Worm (Caenorhabditis elegans) whole organism, early embryonic: Measurements from ENCODE around the gene pyc-1.

Experiments used
- B0310.2 ChIP-seq: sonication (generic microtip); optimal IDR thresholded peaks from 2 replicates; lab custom pipeline; 2016; ENCODE audit warnings: mild to moderate bottlenecking, missing genetic modification characterization, missing compliant biosample characterization
- F13C5.2 ChIP-seq: sonication (generic microtip); optimal IDR thresholded peaks from 2 replicates; lab custom pipeline; 2017; ENCODE audit warnings: mild to moderate bottlenecking, missing genetic modification characterization, inconsistent platforms, missing compliant biosample characterization
- aly-1 ChIP-seq: sonication (generic microtip); optimal IDR thresholded peaks from 2 replicates; lab custom pipeline; 2016; ENCODE audit warnings: missing genetic modification characterization, missing compliant biosample characterization
- ama-1 ChIP-seq: fragments of 150-350 bp; optimal IDR thresholded peaks from 2 replicates; lab custom pipeline; 2014
- ceh-13 ChIP-seq: fragments of 200-800 bp; sonication (Bioruptor generic); optimal IDR thresholded peaks from 2 replicates; lab custom pipeline; 2018; ENCODE audit warnings: mild to moderate bottlenecking, missing genetic modification characterization, missing compliant biosample characterization
- ceh-36 ChIP-seq: sonication (generic microtip); optimal IDR thresholded peaks from 2 replicates; lab custom pipeline; 2016; ENCODE audit warnings: missing genetic modification characterization, inconsistent platforms, missing compliant biosample characterization
- ets-7 ChIP-seq: sonication (generic microtip); optimal IDR thresholded peaks from 2 replicates; lab custom pipeline; 2016; ENCODE audit warnings: missing genotype, missing genetic modification characterization, missing compliant biosample characterization
- flt-1 ChIP-seq: fragments of 200-800 bp; sonication (Bioruptor generic); IDR thresholded peaks from 2 replicates; pipeline ENCODE4 v1.3.6; 2022; ENCODE audit warnings: missing genetic modification characterization, missing compliant biosample characterization
- hmbx-1 ChIP-seq: sonication (generic microtip); optimal IDR thresholded peaks from 2 replicates; lab custom pipeline; 2016; ENCODE audit warnings: mild to moderate bottlenecking, missing genetic modification characterization, missing compliant biosample characterization
- hmg-4 ChIP-seq: fragments of 200-800 bp; sonication (Bioruptor generic); optimal IDR thresholded peaks from 2 replicates; lab custom pipeline; 2018; ENCODE audit warnings: mild to moderate bottlenecking, missing genetic modification characterization, missing compliant biosample characterization
- hnd-1 ChIP-seq: sonication (generic microtip); optimal IDR thresholded peaks from 2 replicates; lab custom pipeline; 2016; ENCODE audit warnings: missing genetic modification characterization, missing compliant biosample characterization
- pes-1 ChIP-seq: fragments of 200-800 bp; sonication (Bioruptor generic); IDR thresholded peaks from 2 replicates; pipeline ENCODE4 v1.3.6; 2022; ENCODE audit warnings: missing genetic modification reagents, missing genetic modification characterization, missing compliant biosample characterization
- scrt-1 ChIP-seq: fragments of 200-800 bp; sonication (Bioruptor generic); IDR thresholded peaks from 2 replicates; pipeline ENCODE4 v1.3.6; 2022; ENCODE audit warnings: missing genetic modification characterization, missing compliant biosample characterization
- sea-1 ChIP-seq: fragments of 200-800 bp; sonication (Bioruptor generic); conservative IDR thresholded peaks from 2 replicates; pipeline ENCODE4 v1.3.6; 2022; ENCODE audit warnings: missing genetic modification characterization, missing compliant biosample characterization
- tbx-11 ChIP-seq: fragments of 200-800 bp; sonication (Bioruptor generic); IDR thresholded peaks from 2 replicates; pipeline ENCODE4 v1.3.6; 2022; ENCODE audit warnings: missing genetic modification characterization, missing compliant biosample characterization
- tbx-37 ChIP-seq: fragments of 200-800 bp; sonication (Bioruptor generic); conservative IDR thresholded peaks from 2 replicates; pipeline ENCODE4 v1.3.6; 2022; ENCODE audit warnings: missing genetic modification reagents, missing genetic modification characterization, missing compliant biosample characterization
- tra-4 ChIP-seq: sonication (generic microtip); optimal IDR thresholded peaks from 2 replicates; lab custom pipeline; 2017; ENCODE audit warnings: missing genetic modification characterization, missing compliant biosample characterization

The pyc-1 gene

ce11 chrV:11817263-11817726 is 5.0 kb downstream of the pyc-1 start:
- no peak for TF ChIP-seq ceh-13 (GFP tag; lab: Kevin White, UChicago)
- TF ChIP-seq tbx-11 (GFP tag; lab: Robert Waterston, UW): no peak
- no peak for TF ChIP-seq sea-1
- no peak for TF ChIP-seq B0310.2
- no peak for TF ChIP-seq pes-1 (GFP tag; lab: Robert Waterston, UW)
- TF ChIP-seq ets-7 (tag; lab: Kevin White, UChicago): no peak
- TF ChIP-seq tbx-37 (GFP tag; lab: Robert Waterston, UW): no peak

ce11 chrV:11815566-11815965 is 6.8 kb downstream of the pyc-1 start:
- TF ChIP-seq flt-1 (GFP tag; lab: Robert Waterston, UW) (no peak), scrt-1 (GFP tag; lab: Robert Waterston, UW) (no peak), pes-1 (GFP tag; lab: Robert Waterston, UW) (no peak), hnd-1 (tag; lab: Kevin White, UChicago) (no peak), hmbx-1 (tag; lab: Kevin White, UChicago) (no peak)

- TF ChIP-seq tbx-37 (GFP tag; lab: Robert Waterston, UW): no peak
- no peak for TF ChIP-seq sea-1
Observed at ce11 chrV:11811921-11812320, 10.4 kb downstream of the pyc-1 start, which contains the start of gene D2023.3. Gene D2023.3, minus strand, starts transcription at chrV:11812021.

ce11 chrV:11809935-11810334 is 12.4 kb downstream of the pyc-1 start:
- TF ChIP-seq hnd-1 (tag; lab: Kevin White, UChicago): no peak
- TF ChIP-seq aly-1 (tag; lab: Kevin White, UChicago): no peak
- no peak for TF ChIP-seq ceh-13 (GFP tag; lab: Kevin White, UChicago)

ce11 chrV:11803518-11803994 is 18.8 kb downstream of the pyc-1 start:
- TF ChIP-seq hmbx-1 (tag; lab: Kevin White, UChicago) (no peak), tbx-37 (GFP tag; lab: Robert Waterston, UW) (no peak), ets-7 (tag; lab: Kevin White, UChicago) (no peak), B0310.2 (no peak), sea-1 (no peak), pes-1 (GFP tag; lab: Robert Waterston, UW) (no peak), tra-4 (no peak), ceh-36 (no peak), hnd-1 (tag; lab: Kevin White, UChicago) (no peak), ama-1 (lab: Kevin White, UChicago) (no peak), aly-1 (tag; lab: Kevin White, UChicago) (no peak), ceh-13 (GFP tag; lab: Kevin White, UChicago) (no peak)

ce11 chrV:11802508-11802907 is 19.8 kb downstream of the pyc-1 start:
- TF ChIP-seq tbx-11 (GFP tag; lab: Robert Waterston, UW) (no peak), scrt-1 (GFP tag; lab: Robert Waterston, UW) (no peak), ama-1 (lab: Kevin White, UChicago) (no peak), aly-1 (tag; lab: Kevin White, UChicago) (no peak), hnd-1 (tag; lab: Kevin White, UChicago) (no peak), ets-7 (tag; lab: Kevin White, UChicago) (no peak), sea-1 (no peak), hmbx-1 (tag; lab: Kevin White, UChicago) (no peak), B0310.2 (no peak), ceh-13 (GFP tag; lab: Kevin White, UChicago) (no peak), F13C5.2 (tag; lab: Kevin White, UChicago) (no peak), pes-1 (GFP tag; lab: Robert Waterston, UW) (no peak), ceh-36 (no peak)

- no peak for TF ChIP-seq tra-4
- no peak for TF ChIP-seq tbx-37 (GFP tag; lab: Robert Waterston, UW)
- TF ChIP-seq hnd-1 (tag; lab: Kevin White, UChicago): no peak
- TF ChIP-seq hmbx-1 (tag; lab: Kevin White, UChicago): no peak
- TF ChIP-seq pes-1 (GFP tag; lab: Robert Waterston, UW): no peak
- no peak for TF ChIP-seq ets-7 (tag; lab: Kevin White, UChicago)
- TF ChIP-seq F13C5.2 (tag; lab: Kevin White, UChicago): no peak
- TF ChIP-seq aly-1 (tag; lab: Kevin White, UChicago): no peak
- no peak for TF ChIP-seq ceh-36
- no peak for TF ChIP-seq tbx-11 (GFP tag; lab: Robert Waterston, UW)
- TF ChIP-seq sea-1: no peak
- TF ChIP-seq B0310.2: no peak
- no peak for TF ChIP-seq ceh-13 (GFP tag; lab: Kevin White, UChicago)
- no peak for TF ChIP-seq ama-1 (lab: Kevin White, UChicago)
- no peak for TF ChIP-seq flt-1 (GFP tag; lab: Robert Waterston, UW)
- TF ChIP-seq hmg-4 (GFP tag; lab: Kevin White, UChicago): no peak
- TF ChIP-seq scrt-1 (GFP tag; lab: Robert Waterston, UW): no peak
Observed at ce11 chrV:11801076-11801849, 21.1 kb downstream of the pyc-1 start.

- TF ChIP-seq pes-1 (GFP tag; lab: Robert Waterston, UW): no peak
Observed at ce11 chrV:11800486-11800885, 21.8 kb downstream of the pyc-1 start.
